3 fruit fly cellular contexts compared by ENCODE assay signal in the genomic region with DNA sequence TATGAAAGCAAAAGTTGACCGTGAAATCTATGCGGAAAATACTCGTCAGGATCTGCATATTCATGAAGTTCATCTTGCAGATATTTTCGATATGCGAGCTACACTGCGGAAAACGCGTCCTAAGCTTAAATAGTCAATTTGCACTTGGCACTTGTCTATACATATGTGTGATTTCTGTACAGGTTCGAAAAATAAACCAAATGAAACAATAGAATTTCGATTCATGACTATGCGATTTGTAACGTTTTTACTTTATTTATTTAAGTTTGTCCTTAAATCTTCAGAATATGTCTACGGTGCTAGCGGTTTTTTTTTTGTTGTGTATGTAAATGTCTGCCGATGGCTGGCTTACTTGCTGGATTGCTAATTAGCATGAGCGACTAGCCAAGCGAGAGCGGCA.
A peak's percentile ranks its signal among the peaks of the same experiment; 100 is the strongest.
TF ChIP-seq lines count a peak whose summit lies in the region.

No protein-coding gene starts in this region.

- no peak for TF ChIP-seq CTCF in whole organism, embryonic (GFP tag; optimal IDR thresholded peaks at IDR 0.05; lab: Kevin White, UChicago)

TF ChIP-seq in whole organism, embryonic, 481 proteins besides CTCF, POLR2A, EP300 and RAD21 (continues in another document):
- TF ChIP-seq dysf (GFP tag; IDR thresholded peaks at IDR 0.05; lab: Robert Waterston, UW) (no peak; the same call in 2 of the 3 replicates), Oli (tag; optimal IDR thresholded peaks at IDR 0.05; lab: Kevin White, UChicago) (peak; percentile 33), az2 (GFP tag; optimal IDR thresholded peaks at IDR 0.05; lab: Kevin White, UChicago) (no peak), Sox100B (GFP tag; optimal IDR thresholded peaks at IDR 0.05; lab: Kevin White, UChicago) (peak; percentile 9), Jarid2 (GFP tag; optimal IDR thresholded peaks at IDR 0.05; lab: Kevin White, UChicago) (no peak), exex (tag; optimal IDR thresholded peaks at IDR 0.05; lab: Kevin White, UChicago) (no peak), CG15269 (tag; optimal IDR thresholded peaks at IDR 0.05; lab: Kevin White, UChicago) (peak; percentile 47), CG31441 (GFP tag; IDR thresholded peaks at IDR 0.05; lab: Robert Waterston, UW) (0 out of 2 replicates have a peak, but pooled peaks have one; percentile 21), CG2120 (GFP tag; optimal IDR thresholded peaks at IDR 0.05; lab: Kevin White, UChicago) (peak; percentile 17), CoRest (tag; optimal IDR thresholded peaks at IDR 0.05; lab: Kevin White, UChicago) (peak; percentile 16), CG2129 (GFP tag; IDR thresholded peaks at IDR 0.05; lab: Robert Waterston, UW; ENCODE audit: partially characterized antibody) (no peak), Opbp (GFP tag; IDR thresholded peaks at IDR 0.05; lab: Robert Waterston, UW; ENCODE audit: partially characterized antibody) (no peak), hth (optimal IDR thresholded peaks at IDR 0.05; lab: Kevin White, UChicago) (no peak), CG10543 (GFP tag; optimal IDR thresholded peaks at IDR 0.05; lab: Kevin White, UChicago) (no peak), NFAT (GFP tag; IDR thresholded peaks at IDR 0.05; lab: Robert Waterston, UW) (0 out of 2 replicates have a peak, but pooled peaks have one; percentile 3), CG13424 (tag; optimal IDR thresholded peaks at IDR 0.05; lab: Kevin White, UChicago) (peak; percentile 33), CG11696 (GFP tag; IDR thresholded peaks at IDR 0.05; lab: Robert Waterston, UW) (no peak), NfI (GFP tag; optimal IDR thresholded peaks at IDR 0.05; lab: Kevin White, UChicago) (no peak), Med (GFP tag; lab: Kevin White, UChicago) (peak; percentile 73), CG17385 (GFP tag; optimal IDR thresholded peaks at IDR 0.05; lab: Kevin White, UChicago) (no peak), CG11504 (tag; optimal IDR thresholded peaks at IDR 0.05; lab: Kevin White, UChicago) (peak; percentile 46), CG2678 (tag; optimal IDR thresholded peaks at IDR 0.05; lab: Kevin White, UChicago) (peak; percentile 49), Hmr (GFP tag; optimal IDR thresholded peaks at IDR 0.05; lab: Kevin White, UChicago) (no peak), CG8478 (optimal IDR thresholded peaks at IDR 0.05; lab: Kevin White, UChicago) (no peak), Rfx (GFP tag; IDR thresholded peaks at IDR 0.05; lab: Robert Waterston, UW) (peak; percentile 61; the same call in 1 of the 2 replicates), CG9817 (tag; optimal IDR thresholded peaks at IDR 0.05; lab: Kevin White, UChicago) (peak; percentile 22), nerfin-2 (GFP tag; IDR thresholded peaks at IDR 0.05; lab: Robert Waterston, UW; ENCODE audit: partially characterized antibody) (no peak), lmd (GFP tag; IDR thresholded peaks at IDR 0.05; lab: Robert Waterston, UW) (no peak; the same call in 1 of the 2 replicates)

TF ChIP-seq in whole organism, prepupa, 60 proteins besides CTCF, POLR2A, EP300 and RAD21 (continues in another document):
- peak; percentile 84 for TF ChIP-seq Eip78C (GFP tag; lab: Kevin White, UChicago)
- peak; percentile 62 for TF ChIP-seq Hr4 (GFP tag; optimal IDR thresholded peaks at IDR 0.05; lab: Kevin White, UChicago)
- TF ChIP-seq Blimp-1 (GFP tag; optimal IDR thresholded peaks at IDR 0.05; lab: Kevin White, UChicago): no peak
- peak; percentile 35 for TF ChIP-seq CG6808 (GFP tag; optimal IDR thresholded peaks at IDR 0.05; lab: Kevin White, UChicago)
- no peak for TF ChIP-seq eg (GFP tag; IDR thresholded peaks at IDR 0.05; lab: Robert Waterston, UW)
- peak; percentile 60 for TF ChIP-seq CG10669 (GFP tag; optimal IDR thresholded peaks at IDR 0.05; lab: Kevin White, UChicago)
- no peak for TF ChIP-seq Hr39 (GFP tag; optimal IDR thresholded peaks at IDR 0.05; lab: Kevin White, UChicago)
- TF ChIP-seq achi (GFP tag; optimal IDR thresholded peaks at IDR 0.05; lab: Kevin White, UChicago): peak; percentile 41
- no peak for TF ChIP-seq CG6792 (GFP tag; optimal IDR thresholded peaks at IDR 0.05; lab: Kevin White, UChicago)
- TF ChIP-seq cyc (GFP tag; optimal IDR thresholded peaks at IDR 0.05; lab: Kevin White, UChicago): no peak
- peak; percentile 6 for TF ChIP-seq Sox14 (GFP tag; optimal IDR thresholded peaks at IDR 0.05; lab: Kevin White, UChicago)
- no peak for TF ChIP-seq dsx (GFP tag; optimal IDR thresholded peaks at IDR 0.05; lab: Kevin White, UChicago; ENCODE audit: poor library complexity, severe bottlenecking)
- peak; percentile 37 for TF ChIP-seq Lpt (GFP tag; optimal IDR thresholded peaks at IDR 0.05; lab: Kevin White, UChicago)
- TF ChIP-seq CG11902 (GFP tag; optimal IDR thresholded peaks at IDR 0.05; lab: Kevin White, UChicago): no peak
- peak; percentile 41 for TF ChIP-seq acj6 (GFP tag; optimal IDR thresholded peaks at IDR 0.05; lab: Kevin White, UChicago)
- TF ChIP-seq Eip75B (GFP tag; optimal IDR thresholded peaks at IDR 0.05; lab: Kevin White, UChicago): peak; percentile 7
- TF ChIP-seq spab (GFP tag; optimal IDR thresholded peaks at IDR 0.05; lab: Kevin White, UChicago): peak; percentile 41
- no peak for TF ChIP-seq Hr38 (GFP tag; optimal IDR thresholded peaks at IDR 0.05; lab: Kevin White, UChicago)
- TF ChIP-seq fd59A (GFP tag; optimal IDR thresholded peaks at IDR 0.05; lab: Kevin White, UChicago): peak; percentile 29
- peak; percentile 46 for TF ChIP-seq OdsH (GFP tag; optimal IDR thresholded peaks at IDR 0.05; lab: Kevin White, UChicago)
- TF ChIP-seq CG34406 (GFP tag; optimal IDR thresholded peaks at IDR 0.05; lab: Kevin White, UChicago): peak; percentile 38
- peak; percentile 46; the same call in 1 of the 3 replicates for TF ChIP-seq CG8119 (GFP tag; IDR thresholded peaks at IDR 0.05; lab: Robert Waterston, UW)
- no peak for TF ChIP-seq fkh (GFP tag; optimal IDR thresholded peaks at IDR 0.05; lab: Kevin White, UChicago)
- TF ChIP-seq CG11762 (GFP tag; optimal IDR thresholded peaks at IDR 0.05; lab: Kevin White, UChicago; ENCODE audit: insufficient read depth): no peak
- no peak for TF ChIP-seq CG9139 (GFP tag; optimal IDR thresholded peaks at IDR 0.05; lab: Kevin White, UChicago)
- no peak for TF ChIP-seq svp (GFP tag; lab: Kevin White, UChicago)
- TF ChIP-seq CG6276 (GFP tag; optimal IDR thresholded peaks at IDR 0.05; lab: Kevin White, UChicago): peak; percentile 13
- TF ChIP-seq Smox (GFP tag; optimal IDR thresholded peaks at IDR 0.05; lab: Kevin White, UChicago): peak; percentile 6
- no peak for TF ChIP-seq Met (GFP tag; optimal IDR thresholded peaks at IDR 0.05; lab: Kevin White, UChicago)
- peak; percentile 8 for TF ChIP-seq lz (GFP tag; optimal IDR thresholded peaks at IDR 0.05; lab: Kevin White, UChicago)
- no peak for TF ChIP-seq Ets21C (GFP tag; optimal IDR thresholded peaks at IDR 0.05; lab: Kevin White, UChicago)

TF ChIP-seq in whole organism, pupa, 21 proteins besides CTCF, POLR2A, EP300 and RAD21:
- peak; percentile 68 for TF ChIP-seq CG8159 (tag; optimal IDR thresholded peaks at IDR 0.05; lab: Kevin White, UChicago)
- TF ChIP-seq fd96Ca (GFP tag; IDR thresholded peaks at IDR 0.05; lab: Robert Waterston, UW): no peak
- no peak for TF ChIP-seq gl (tag; optimal IDR thresholded peaks at IDR 0.05; lab: Kevin White, UChicago)
- TF ChIP-seq Ets98B (GFP tag; IDR thresholded peaks at IDR 0.05; lab: Robert Waterston, UW): peak; percentile 42; the same call in 1 of the 2 replicates
- TF ChIP-seq D1 (tag; optimal IDR thresholded peaks at IDR 0.05; lab: Kevin White, UChicago): peak; percentile 10
- peak; percentile 48 for TF ChIP-seq CG15710 (tag; optimal IDR thresholded peaks at IDR 0.05; lab: Kevin White, UChicago)
- TF ChIP-seq CG13204 (GFP tag; optimal IDR thresholded peaks at IDR 0.05; lab: Kevin White, UChicago): no peak
- TF ChIP-seq Pif1B (GFP tag; optimal IDR thresholded peaks at IDR 0.05; lab: Kevin White, UChicago): no peak
- TF ChIP-seq CG10348 (GFP tag; IDR thresholded peaks at IDR 0.05; lab: Robert Waterston, UW): no peak
- TF ChIP-seq EcR (GFP tag; optimal IDR thresholded peaks at IDR 0.05; lab: Kevin White, UChicago): no peak
- peak; percentile 51 for TF ChIP-seq CG14655 (GFP tag; optimal IDR thresholded peaks at IDR 0.05; lab: Kevin White, UChicago)
- TF ChIP-seq CG9948 (tag; optimal IDR thresholded peaks at IDR 0.05; lab: Kevin White, UChicago): peak; percentile 38
- TF ChIP-seq CG12605 (GFP tag; IDR thresholded peaks at IDR 0.05; lab: Robert Waterston, UW): no peak
- TF ChIP-seq CG17806 (tag; optimal IDR thresholded peaks at IDR 0.05; lab: Kevin White, UChicago): peak; percentile 42
- TF ChIP-seq CG34367 (tag; optimal IDR thresholded peaks at IDR 0.05; lab: Kevin White, UChicago): peak; percentile 22
- no peak for TF ChIP-seq rn (GFP tag; IDR thresholded peaks at IDR 0.05; lab: Robert Waterston, UW)
- TF ChIP-seq CG32121 (GFP tag; IDR thresholded peaks at IDR 0.05; lab: Robert Waterston, UW): 0 out of 2 replicates have a peak, but pooled peaks have one; percentile 14
- peak; percentile 31 for TF ChIP-seq Pif1A (GFP tag; optimal IDR thresholded peaks at IDR 0.05; lab: Kevin White, UChicago)
- TF ChIP-seq CG8301 (tag; optimal IDR thresholded peaks at IDR 0.05; lab: Kevin White, UChicago): peak; percentile 32
- no peak for TF ChIP-seq Snoo (tag; optimal IDR thresholded peaks at IDR 0.05; lab: Kevin White, UChicago)
- peak; percentile 68 for TF ChIP-seq CG4496 (GFP tag; IDR thresholded peaks at IDR 0.05; lab: Robert Waterston, UW)

Comparison
In these comparisons a context has a peak if more than half of its experiments do, and no peak if none do; other contexts are left out.
1. Of the 7 proteins assayed by ChIP-seq in both whole organism, embryonic and whole organism, prepupa: peak only in whole organism, embryonic: Sox102F; only in whole organism, prepupa: Lpt; in both: none; in neither: 5.